Fruit fly (Drosophila melanogaster): Measurements from ENCODE around the gene CG18301.

CG18301 gene

DNA sequence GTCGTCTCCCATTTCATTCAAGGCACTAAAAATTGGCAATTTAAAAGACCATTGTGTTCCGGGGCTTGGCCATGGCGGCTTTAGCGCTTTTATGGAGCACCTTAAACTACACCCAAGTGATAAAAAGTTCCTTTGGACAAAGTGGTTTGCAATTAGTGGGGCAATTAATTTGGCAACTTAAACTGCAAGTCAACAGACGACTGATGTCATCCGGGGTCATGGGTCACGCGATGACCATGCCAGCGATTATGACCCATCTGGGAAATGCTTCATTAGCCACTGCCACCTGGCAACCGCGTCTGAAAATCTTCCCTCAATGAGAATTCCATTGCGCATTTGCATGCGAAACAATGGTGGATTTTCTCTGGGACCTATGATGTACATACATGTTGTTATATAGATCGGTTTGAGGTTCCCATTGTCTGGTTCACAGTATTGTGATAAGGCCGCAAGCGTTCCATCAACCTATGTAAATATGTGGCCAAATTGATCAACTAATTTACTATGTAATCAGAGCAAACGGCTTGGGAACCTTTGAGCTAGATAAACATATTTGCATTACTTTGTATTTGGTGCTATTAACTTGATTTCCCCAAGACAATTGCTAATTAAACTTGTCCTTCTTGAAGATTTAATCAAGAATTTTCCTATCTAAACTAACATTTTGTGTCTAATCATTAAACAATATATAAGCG, 34.4 kb upstream of the CG18301 start:
- TF ChIP-seq svp (GFP tag) (peak; percentile 80), CG10631 (GFP tag; optimal IDR thresholded peaks at IDR 0.05) (no peak), fkh (GFP tag; optimal IDR thresholded peaks at IDR 0.05) (peak; percentile 68)

dm6 chr2L:10499608-10500007, 32.0 kb upstream of the CG18301 start:
- TF ChIP-seq salr (GFP tag; optimal IDR thresholded peaks at IDR 0.05), result no peak
- TF ChIP-seq CG4318 (GFP tag; optimal IDR thresholded peaks at IDR 0.05), result no peak
- TF ChIP-seq CG6808 (GFP tag; optimal IDR thresholded peaks at IDR 0.05), result no peak
- TF ChIP-seq Smox (GFP tag; optimal IDR thresholded peaks at IDR 0.05), result no peak
- no peak for TF ChIP-seq Gug (GFP tag; IDR thresholded peaks at IDR 0.05)
- peak; percentile 46 for TF ChIP-seq fkh (GFP tag; optimal IDR thresholded peaks at IDR 0.05)
- TF ChIP-seq Eip75B (GFP tag; optimal IDR thresholded peaks at IDR 0.05), result no peak
- TF ChIP-seq CG8119 (GFP tag; IDR thresholded peaks at IDR 0.05), result no peak
- no peak for TF ChIP-seq cyc (GFP tag; optimal IDR thresholded peaks at IDR 0.05)
- TF ChIP-seq topi (GFP tag; optimal IDR thresholded peaks at IDR 0.05), result no peak
- TF ChIP-seq svp (GFP tag), result peak; percentile 42

dm6 chr2L:10500309-10500974, 31.2 kb upstream of the CG18301 start:
- TF ChIP-seq lz (GFP tag; optimal IDR thresholded peaks at IDR 0.05), result no peak
- TF ChIP-seq fkh (GFP tag; optimal IDR thresholded peaks at IDR 0.05), result peak; percentile 51
- peak; percentile 87 for TF ChIP-seq vri (GFP tag; optimal IDR thresholded peaks at IDR 0.05)

- no peak for TF ChIP-seq CG4318 (GFP tag; optimal IDR thresholded peaks at IDR 0.05)
- no peak for TF ChIP-seq Ets96B (tag; optimal IDR thresholded peaks at IDR 0.05)
- TF ChIP-seq cyc (GFP tag; optimal IDR thresholded peaks at IDR 0.05), result no peak
- TF ChIP-seq Sox15 (GFP tag; optimal IDR thresholded peaks at IDR 0.05), result no peak
- no peak for TF ChIP-seq Blimp-1 (GFP tag; optimal IDR thresholded peaks at IDR 0.05)
- TF ChIP-seq CG32006 (GFP tag; optimal IDR thresholded peaks at IDR 0.05), result no peak
- no peak for TF ChIP-seq CG8119 (GFP tag; IDR thresholded peaks at IDR 0.05)
- TF ChIP-seq vri (GFP tag; optimal IDR thresholded peaks at IDR 0.05), result peak; percentile 80
- no peak for TF ChIP-seq CG34406 (GFP tag; optimal IDR thresholded peaks at IDR 0.05)
- TF ChIP-seq CG6808 (GFP tag; optimal IDR thresholded peaks at IDR 0.05), result peak; percentile 5
Observed at dm6 chr2L:10502244-10502643, 29.4 kb upstream of the CG18301 start.

dm6 chr2L:10502862-10503261, 28.8 kb upstream of the CG18301 start:
- TF ChIP-seq svp (GFP tag), result no peak
- TF ChIP-seq Eip78C (GFP tag), result peak; percentile 53

- TF ChIP-seq acj6 (GFP tag; optimal IDR thresholded peaks at IDR 0.05), result no peak
- TF ChIP-seq CG9139 (GFP tag; optimal IDR thresholded peaks at IDR 0.05), result no peak
- no peak for TF ChIP-seq CG8319 (GFP tag; optimal IDR thresholded peaks at IDR 0.05)
- TF ChIP-seq Eip78C (GFP tag), result no peak
- TF ChIP-seq Ets96B (tag; optimal IDR thresholded peaks at IDR 0.05), result no peak
- TF ChIP-seq Gug (GFP tag; IDR thresholded peaks at IDR 0.05), result no peak
- no peak for TF ChIP-seq CG6163 (GFP tag; IDR thresholded peaks at IDR 0.05)
- no peak for TF ChIP-seq CG16779 (tag; optimal IDR thresholded peaks at IDR 0.05)
- no peak for TF ChIP-seq Lpt (GFP tag; optimal IDR thresholded peaks at IDR 0.05)
- peak; percentile 17; the same call in 1 of the 3 replicates for TF ChIP-seq CG8119 (GFP tag; IDR thresholded peaks at IDR 0.05)
- no peak for TF ChIP-seq Hr39 (GFP tag; optimal IDR thresholded peaks at IDR 0.05)
- no peak for TF ChIP-seq salr (GFP tag; optimal IDR thresholded peaks at IDR 0.05)
- TF ChIP-seq net (GFP tag; optimal IDR thresholded peaks at IDR 0.05), result no peak
- TF ChIP-seq svp (GFP tag), result peak; percentile 52
- TF ChIP-seq fd59A (GFP tag; optimal IDR thresholded peaks at IDR 0.05), result no peak
- no peak for TF ChIP-seq CG34406 (GFP tag; optimal IDR thresholded peaks at IDR 0.05)
Observed at dm6 chr2L:10503356-10503977, 28.2 kb upstream of the CG18301 start.
